Fruit fly (Drosophila melanogaster): ENCODE data around the gene grn.

The grn gene

DNA sequence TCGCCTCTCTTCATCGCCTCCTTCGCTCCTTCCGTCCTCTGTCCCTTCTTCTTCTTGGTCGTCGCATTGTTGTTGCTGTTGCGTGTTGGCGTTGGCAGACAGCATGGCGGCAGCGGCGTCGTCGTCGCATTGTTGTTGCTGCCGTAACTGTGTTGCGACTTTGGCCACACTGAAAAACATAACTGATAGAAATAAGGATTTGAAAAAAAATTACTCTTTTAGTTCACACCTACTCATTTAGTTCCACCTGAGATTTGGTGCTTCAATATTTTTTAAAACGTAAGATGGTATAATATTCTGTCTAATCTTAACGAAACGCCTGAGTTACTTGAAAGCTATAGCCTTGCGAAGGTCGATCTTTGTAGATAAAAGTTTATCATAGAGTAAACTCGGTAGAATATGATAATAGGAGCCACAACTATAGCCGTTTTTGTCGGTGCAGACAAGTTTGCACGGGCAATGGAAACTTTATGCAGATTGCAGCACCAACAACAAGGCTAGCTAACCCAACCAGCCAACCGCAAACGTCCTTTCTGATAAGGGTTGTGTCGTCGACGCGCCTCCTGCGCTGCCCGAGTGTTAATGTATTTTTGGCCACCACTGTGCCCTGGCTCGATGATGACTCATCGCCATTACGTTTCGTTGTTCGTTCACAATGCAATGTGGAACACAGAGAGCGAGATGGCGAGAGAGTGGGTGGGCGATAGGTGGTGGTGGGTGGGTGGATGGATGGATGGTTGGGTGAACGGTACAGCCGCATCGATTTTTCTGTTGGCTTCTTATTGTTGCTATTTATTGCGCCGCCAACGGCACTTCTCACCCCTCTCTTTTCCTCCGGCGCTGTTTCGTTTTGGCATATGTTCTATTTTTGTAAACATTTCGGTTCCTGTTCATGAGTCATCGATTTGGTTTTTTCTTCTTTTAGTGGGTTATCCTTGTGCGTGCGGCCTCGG lies 68.1 kb downstream of the grn start (continued):
- TF ChIP-seq slou (GFP tag; optimal IDR thresholded peaks at IDR 0.05) (no peak), exex (tag; optimal IDR thresholded peaks at IDR 0.05) (peak; percentile 4), Doc2 (GFP tag; IDR thresholded peaks at IDR 0.05) (no peak), Dad (GFP tag; optimal IDR thresholded peaks at IDR 0.05) (peak; percentile 71), Atf3 (GFP tag; optimal IDR thresholded peaks at IDR 0.05) (peak; percentile 54), sd (tag; optimal IDR thresholded peaks at IDR 0.05) (peak; percentile 1), fru (optimal IDR thresholded peaks at IDR 0.05) (no peak), al (GFP tag; IDR thresholded peaks at IDR 0.05) (no peak), kni (GFP tag; optimal IDR thresholded peaks at IDR 0.05) (peak; percentile 14), jing (GFP tag; optimal IDR thresholded peaks at IDR 0.05) (peak; percentile 71), trem (tag; optimal IDR thresholded peaks at IDR 0.05) (peak; percentile 39), fd64A (GFP tag; optimal IDR thresholded peaks at IDR 0.05) (no peak), CG15696 (tag; optimal IDR thresholded peaks at IDR 0.05) (peak; percentile 19), ssp (GFP tag; IDR thresholded peaks at IDR 0.05) (peak; percentile 48), CG10274 (GFP tag; optimal IDR thresholded peaks at IDR 0.05) (peak; percentile 27), CG2678 (tag; optimal IDR thresholded peaks at IDR 0.05) (peak; percentile 89), CG10267 (tag; optimal IDR thresholded peaks at IDR 0.05) (peak; percentile 73), Antp (GFP tag; optimal IDR thresholded peaks at IDR 0.05) (peak; percentile 73), grau (tag; optimal IDR thresholded peaks at IDR 0.05) (peak; percentile 87), run (tag; optimal IDR thresholded peaks at IDR 0.05) (peak; percentile 71), CTCF (GFP tag; optimal IDR thresholded peaks at IDR 0.05) (peak; percentile 32), hbn (GFP tag; IDR thresholded peaks at IDR 0.05; ENCODE audit: partially characterized antibody) (no peak), CG13296 (GFP tag; optimal IDR thresholded peaks at IDR 0.05) (peak; percentile 56), CG11560 (tag; IDR thresholded peaks at IDR 0.05) (0 out of 3 replicates have a peak, but pooled peaks have one; percentile 27), CG32772 (GFP tag; IDR thresholded peaks at IDR 0.05) (no peak), YL-1 (GFP tag; optimal IDR thresholded peaks at IDR 0.05) (peak; percentile 29), crp (GFP tag; optimal IDR thresholded peaks at IDR 0.05) (peak in 1 of 2 experiments; percentile 14), CG4707 (GFP tag; optimal IDR thresholded peaks at IDR 0.05) (peak; percentile 50), CG9932 (GFP tag; IDR thresholded peaks at IDR 0.05) (peak; percentile 53; the same call in 1 of the 2 replicates), unc-4 (GFP tag; IDR thresholded peaks at IDR 0.05; ENCODE audit: partially characterized antibody) (0 out of 2 replicates have a peak, but pooled peaks have one; percentile 22), disco-r (GFP tag; optimal IDR thresholded peaks at IDR 0.05) (peak; percentile 56), Awh (GFP tag; IDR thresholded peaks at IDR 0.05) (peak; percentile 40; the same call in 1 of the 2 replicates), CG30403 (GFP tag; optimal IDR thresholded peaks at IDR 0.05) (peak; percentile 89), CG12299 (tag; optimal IDR thresholded peaks at IDR 0.05) (peak; percentile 52), CG12236 (GFP tag; optimal IDR thresholded peaks at IDR 0.05) (peak; percentile 64), Meics (GFP tag; optimal IDR thresholded peaks at IDR 0.05) (peak; percentile 86), Dip3 (GFP tag; optimal IDR thresholded peaks at IDR 0.05) (peak; percentile 67), CG7928 (GFP tag; optimal IDR thresholded peaks at IDR 0.05) (peak; percentile 48), CG13894 (tag; optimal IDR thresholded peaks at IDR 0.05) (peak; percentile 16), Trl (optimal IDR thresholded peaks at IDR 0.05) (peak; percentile 18 to 25), Trl (GFP tag; optimal IDR thresholded peaks at IDR 0.05) (peak; percentile 73), Oaz (GFP tag; IDR thresholded peaks at IDR 0.05) (no peak), sob (GFP tag; IDR thresholded peaks at IDR 0.05) (no peak), Hr78 (GFP tag; optimal IDR thresholded peaks at IDR 0.05) (peak in 1 of 2 experiments; percentile 53), CG15269 (tag; optimal IDR thresholded peaks at IDR 0.05) (peak; percentile 79), Xrp1 (GFP tag; IDR thresholded peaks at IDR 0.05) (peak; percentile 57; the same call in 1 of the 2 replicates), tin (GFP tag; optimal IDR thresholded peaks at IDR 0.05) (peak; percentile 74), gcm (GFP tag; optimal IDR thresholded peaks at IDR 0.05) (peak; percentile 54)

All from whole organism, embryonic.